Fruit fly (Drosophila melanogaster) ovary, adult (tissue): ENCODE measurements around the gene CG42526.
A peak's percentile ranks its signal among the peaks of the same experiment; 100 is the strongest.

ENCODE experiments used
- CG17801 ChIP-seq: fragments of 200-800 bp; optimal IDR thresholded peaks from 2 replicates; lab custom pipeline; 2019; ENCODE audit warnings: missing biosample characterization, mild to moderate bottlenecking, missing genetic modification characterization, moderate library complexity; ENCODE audit not compliant: partially characterized antibody

CG42526 gene

dm6 chr3L:9429665-9430607, 5.3 kb downstream of the CG42526 start, which contains the start of the genes RpS17 and MTF-1:
Gene RpS17 (minus strand): TSS chr3L:9429821.
Gene MTF-1 (plus strand): TSS chr3L:9430312.
- peak; percentile 80 for TF ChIP-seq CG17801 (GFP tag; lab: Kevin White, UChicago)

dm6 chr3L:9426656-9427294, 8.4 kb downstream of the CG42526 start, which contains the start of the genes Atat and Shc:
Gene Atat (minus strand): TSS chr3L:9426758.
Gene Shc (plus strand): TSS chr3L:9427010.
- peak; percentile 97 for TF ChIP-seq CG17801 (GFP tag; lab: Kevin White, UChicago)

- TF ChIP-seq CG17801 (GFP tag; lab: Kevin White, UChicago) = no peak
Measured at dm6 chr3L:9425838-9426237, 9.4 kb downstream of the CG42526 start.

- peak; percentile 11 for TF ChIP-seq CG17801 (GFP tag; lab: Kevin White, UChicago)
Measured at dm6 chr3L:9424528-9424911, 10.7 kb downstream of the CG42526 start.

- TF ChIP-seq CG17801 (GFP tag; lab: Kevin White, UChicago) = no peak
Measured at dm6 chr3L:9423757-9424527, 11.3 kb downstream of the CG42526 start.

- TF ChIP-seq CG17801 (GFP tag; lab: Kevin White, UChicago) = peak; percentile 100
Measured at dm6 chr3L:9422636-9423419, 12.4 kb downstream of the CG42526 start, which contains the start of gene aay. Gene aay (plus strand): TSS chr3L:9423253.

- no peak for TF ChIP-seq CG17801 (GFP tag; lab: Kevin White, UChicago)
Measured at dm6 chr3L:9422135-9422534, 13.1 kb downstream of the CG42526 start.

dm6 chr3L:9421621-9422020, 13.6 kb downstream of the CG42526 start:
- TF ChIP-seq CG17801 (GFP tag; lab: Kevin White, UChicago) = no peak

dm6 chr3L:9420819-9421130, 14.4 kb downstream of the CG42526 start:
- TF ChIP-seq CG17801 (GFP tag; lab: Kevin White, UChicago) = no peak

dm6 chr3L:9420054-9420818, 15.0 kb downstream of the CG42526 start:
- peak; percentile 98 for TF ChIP-seq CG17801 (GFP tag; lab: Kevin White, UChicago)

dm6 chr3L:9419328-9419727, 15.9 kb downstream of the CG42526 start:
- peak; percentile 38 for TF ChIP-seq CG17801 (GFP tag; lab: Kevin White, UChicago)

- TF ChIP-seq CG17801 (GFP tag; lab: Kevin White, UChicago) = no peak
Measured at dm6 chr3L:9417288-9417687, 17.9 kb downstream of the CG42526 start, which contains the start of gene CG3982. Gene CG3982 (minus strand): TSS chr3L:9417388.

- TF ChIP-seq CG17801 (GFP tag; lab: Kevin White, UChicago) = peak; percentile 81
Measured at dm6 chr3L:9410754-9411423, 24.3 kb downstream of the CG42526 start, which contains the start of the genes CG4022 and Cpsf5. Gene CG4022 (minus strand): TSS chr3L:9410832. Gene Cpsf5 (plus strand): TSS chr3L:9411038.
